Fruit fly (Drosophila melanogaster) whole organism, embryonic: ENCODE measurements around the gene mst.
A peak's percentile ranks its signal among the peaks of the same experiment; 100 is the strongest.

Source experiments
- Blimp-1 ChIP-seq: fragments of 200-800 bp; sonication (Bioruptor generic); optimal IDR thresholded peaks from 3 replicates; lab custom pipeline; 2018; ENCODE audit warnings: missing biosample characterization, missing genetic modification characterization, mild to moderate bottlenecking, moderate library complexity, missing genetic modification reagents
- CG11696 ChIP-seq: fragments of 200-800 bp; sonication (Bioruptor generic); IDR thresholded peaks from 2 replicates; pipeline ENCODE4 v1.3.6; 2022; ENCODE audit warnings: missing biosample characterization, missing genetic modification characterization
- CG12219 ChIP-seq: fragments of 200-800 bp; sonication (Bioruptor generic); optimal IDR thresholded peaks from 3 replicates; lab custom pipeline; 2018; ENCODE audit warnings: missing biosample characterization, mild to moderate bottlenecking, missing genetic modification characterization
- CG12236 ChIP-seq: fragments of 200-800 bp; sonication (Bioruptor generic); optimal IDR thresholded peaks from 2 replicates; lab custom pipeline; 2016; ENCODE audit warnings: missing biosample characterization, missing genetic modification characterization
- CG13287 ChIP-seq: fragments of 200-800 bp; sonication (Bioruptor generic); IDR thresholded peaks from 2 replicates; pipeline ENCODE4 v1.3.6; 2022; ENCODE audit warnings: missing biosample characterization, missing genetic modification characterization; ENCODE audit not compliant: partially characterized antibody
- CG14441 ChIP-seq: fragments of 200-800 bp; sonication (Bioruptor generic); IDR thresholded peaks from 2 replicates; pipeline ENCODE4 v1.3.6; 2022; ENCODE audit warnings: missing biosample characterization, missing genetic modification characterization
- CG14667 ChIP-seq: fragments of 200-800 bp; sonication (Bioruptor generic); IDR thresholded peaks from 2 replicates; pipeline ENCODE4 v1.3.6; 2022; ENCODE audit warnings: missing biosample characterization, missing genetic modification characterization
- CG15073 ChIP-seq: fragments of 200-800 bp; sonication (Bioruptor generic); optimal IDR thresholded peaks from 2 replicates; lab custom pipeline; 2016; ENCODE audit warnings: missing biosample characterization, missing genetic modification characterization
- CG15479 ChIP-seq: fragments of 200-800 bp; sonication (Bioruptor generic); optimal IDR thresholded peaks from 3 replicates; lab custom pipeline; 2019; ENCODE audit warnings: missing biosample characterization, mild to moderate bottlenecking, missing genetic modification characterization, moderate library complexity
- CG16779 ChIP-seq: fragments of 200-800 bp; sonication (Bioruptor generic); IDR thresholded peaks from 2 replicates; pipeline ENCODE4 v1.3.6; 2022; ENCODE audit warnings: missing biosample characterization, missing genetic modification characterization
- CG1792 ChIP-seq: fragments of 200-800 bp; sonication (Bioruptor generic); optimal IDR thresholded peaks from 2 replicates; lab custom pipeline; 2016; ENCODE audit warnings: missing biosample characterization, missing genetic modification characterization
- CG30020 ChIP-seq: fragments of 200-800 bp; optimal IDR thresholded peaks from 2 replicates; lab custom pipeline; 2019; ENCODE audit warnings: missing biosample characterization, mild to moderate bottlenecking, missing genetic modification characterization, moderate library complexity
- CG31224 ChIP-seq: fragments of 200-800 bp; sonication (Bioruptor generic); IDR thresholded peaks from 2 replicates; pipeline ENCODE4 v1.3.6; 2022; ENCODE audit warnings: missing biosample characterization, missing genetic modification characterization
- CG31388 ChIP-seq: fragments of 200-800 bp; sonication (Bioruptor generic); optimal IDR thresholded peaks from 2 replicates; lab custom pipeline; 2016; ENCODE audit warnings: missing biosample characterization, missing genetic modification characterization
- CG43689 ChIP-seq: fragments of 200-800 bp; sonication (Bioruptor generic); IDR thresholded peaks from 2 replicates; pipeline ENCODE4 v1.3.6; 2022; ENCODE audit warnings: missing biosample characterization, missing genetic modification characterization
- CG5953 ChIP-seq: fragments of 200-800 bp; sonication (Bioruptor generic); IDR thresholded peaks from 2 replicates; pipeline ENCODE4 v1.3.6; 2022; ENCODE audit warnings: missing biosample characterization, missing genetic modification characterization
- CG6683 ChIP-seq: fragments of 200-800 bp; sonication (Bioruptor generic); optimal IDR thresholded peaks from 2 replicates; lab custom pipeline; 2017; ENCODE audit warnings: missing biosample characterization, mild to moderate bottlenecking, missing genetic modification characterization, missing genetic modification reagents
- CG7745 ChIP-seq: fragments of 200-800 bp; sonication (Bioruptor generic); optimal IDR thresholded peaks from 2 replicates; lab custom pipeline; 2018; ENCODE audit warnings: missing biosample characterization, mild to moderate bottlenecking, missing genetic modification characterization, moderate library complexity
- CG8281 ChIP-seq: fragments of 200-800 bp; sonication (Bioruptor generic); optimal IDR thresholded peaks from 2 replicates; lab custom pipeline; 2018; ENCODE audit warnings: missing biosample characterization, mild to moderate bottlenecking, missing genetic modification characterization, moderate library complexity
- CG8478 ChIP-seq: fragments of >200 bp; optimal IDR thresholded peaks from 2 replicates; lab custom pipeline; 2018
- CHES-1-like ChIP-seq: fragments of 200-800 bp; sonication (Bioruptor generic); optimal IDR thresholded peaks from 2 replicates; lab custom pipeline; 2016; ENCODE audit warnings: missing biosample characterization, missing genetic modification characterization
- CTCF ChIP-seq: fragments of 200-800 bp; sonication (Bioruptor generic); optimal IDR thresholded peaks from 2 replicates; lab custom pipeline; 2017; ENCODE audit warnings: missing biosample characterization, mild to moderate bottlenecking, missing genetic modification characterization, moderate library complexity
- Dip3 ChIP-seq: fragments of 200-800 bp; sonication (Bioruptor generic); optimal IDR thresholded peaks from 3 replicates; lab custom pipeline; 2016; ENCODE audit warnings: missing biosample characterization, missing genetic modification characterization
- H15 ChIP-seq: fragments of 200-800 bp; sonication (Bioruptor generic); IDR thresholded peaks from 3 replicates; pipeline ENCODE4 v1.3.6; 2022; ENCODE audit warnings: missing biosample characterization, missing genetic modification characterization
- Hand ChIP-seq: fragments of 200-800 bp; sonication (Bioruptor generic); optimal IDR thresholded peaks from 2 replicates; lab custom pipeline; 2017; ENCODE audit warnings: mild to moderate bottlenecking, missing biosample characterization, missing genetic modification reagents, missing genetic modification characterization
- HmgD ChIP-seq: fragments of 200-800 bp; sonication (Bioruptor generic); optimal IDR thresholded peaks from 3 replicates; lab custom pipeline; 2016; ENCODE audit warnings: missing biosample characterization, missing genetic modification characterization
- Kr ChIP-seq: fragments of 200-800 bp; sonication (Bioruptor generic); optimal IDR thresholded peaks from 2 replicates; lab custom pipeline; 2017; ENCODE audit warnings: missing biosample characterization, mild to moderate bottlenecking, missing genetic modification characterization
- Lhr ChIP-seq: fragments of 200-800 bp; sonication (Bioruptor generic); optimal IDR thresholded peaks from 3 replicates; lab custom pipeline; 2017; ENCODE audit warnings: mild to moderate bottlenecking, missing biosample characterization, missing genetic modification reagents, missing genetic modification characterization
- Med ChIP-seq: fragments of 200-800 bp; sonication (Bioruptor generic); peaks from one replicate; lab custom pipeline; 2016; ENCODE audit warnings: missing biosample characterization, missing genetic modification characterization, mild to moderate bottlenecking, inconsistent platforms, moderate library complexity
- Side ChIP-seq: fragments of 200-800 bp; sonication (Bioruptor generic); optimal IDR thresholded peaks from 2 replicates; lab custom pipeline; 2016; ENCODE audit warnings: missing biosample characterization, missing genetic modification characterization
- Sox102F ChIP-seq: fragments of 200-800 bp; sonication (Bioruptor generic); optimal IDR thresholded peaks from 2 replicates; lab custom pipeline; 2018; ENCODE audit warnings: missing biosample characterization, mild to moderate bottlenecking, missing genetic modification characterization, moderate library complexity
- amos ChIP-seq: fragments of 200-800 bp; sonication (Bioruptor generic); IDR thresholded peaks from 2 replicates; pipeline ENCODE4 v1.3.6; 2022; ENCODE audit warnings: missing biosample characterization, missing genetic modification characterization; ENCODE audit not compliant: partially characterized antibody
- ase ChIP-seq: fragments of 200-800 bp; sonication (Bioruptor generic); IDR thresholded peaks from 3 replicates; pipeline ENCODE4 v1.3.6; 2022; ENCODE audit warnings: missing biosample characterization, missing genetic modification characterization
- cato ChIP-seq: fragments of 200-800 bp; sonication (Bioruptor generic); optimal IDR thresholded peaks from 2 replicates; lab custom pipeline; 2016; ENCODE audit warnings: missing biosample characterization, missing genetic modification characterization, borderline replicate concordance
- chinmo ChIP-seq: fragments of 200-800 bp; sonication (Bioruptor generic); IDR thresholded peaks from 4 replicates; pipeline ENCODE4 v1.3.6; 2022; ENCODE audit warnings: missing biosample characterization, missing genetic modification characterization; ENCODE audit not compliant: partially characterized antibody
- fd96Cb ChIP-seq: fragments of 200-800 bp; sonication (Bioruptor generic); optimal IDR thresholded peaks from 2 replicates; lab custom pipeline; 2018; ENCODE audit warnings: missing biosample characterization, mild to moderate bottlenecking, missing genetic modification characterization, moderate library complexity
- gem ChIP-seq: fragments of 200-800 bp; sonication (Bioruptor generic); optimal IDR thresholded peaks from 2 replicates; lab custom pipeline; 2019; ENCODE audit warnings: missing biosample characterization, mild to moderate bottlenecking, missing genetic modification characterization, moderate library complexity
- kay ChIP-seq: fragments of 200-800 bp; sonication (Bioruptor generic); optimal IDR thresholded peaks from 2 replicates; lab custom pipeline; 2016; ENCODE audit warnings: missing biosample characterization, missing genetic modification characterization
- mam ChIP-seq: fragments of 200-800 bp; sonication (Bioruptor generic); optimal IDR thresholded peaks from 3 replicates; lab custom pipeline; 2016; ENCODE audit warnings: missing biosample characterization, missing genetic modification characterization
- pb ChIP-seq: fragments of 200-800 bp; sonication (Bioruptor generic); optimal IDR thresholded peaks from 3 replicates; lab custom pipeline; 2016; ENCODE audit warnings: missing biosample characterization, missing genetic modification characterization
- pros ChIP-seq: fragments of 200-800 bp; sonication (Bioruptor generic); optimal IDR thresholded peaks from 3 replicates; lab custom pipeline; 2019; ENCODE audit warnings: missing biosample characterization, mild to moderate bottlenecking, missing genetic modification characterization, moderate library complexity
- run ChIP-seq: fragments of 200-800 bp; sonication (Bioruptor generic); optimal IDR thresholded peaks from 3 replicates; lab custom pipeline; 2018; ENCODE audit warnings: missing biosample characterization, mild to moderate bottlenecking, missing genetic modification characterization
- sd ChIP-seq: fragments of 200-800 bp; sonication (Bioruptor generic); optimal IDR thresholded peaks from 3 replicates; lab custom pipeline; 2018; ENCODE audit warnings: missing biosample characterization, mild to moderate bottlenecking, missing genetic modification characterization, moderate library complexity
- seq ChIP-seq: fragments of 200-800 bp; sonication (Bioruptor generic); IDR thresholded peaks from 2 replicates; pipeline ENCODE4 v1.3.6; 2022; ENCODE audit warnings: missing biosample characterization, missing genetic modification characterization
- shn ChIP-seq: fragments of 200-800 bp; sonication (Bioruptor generic); optimal IDR thresholded peaks from 3 replicates; lab custom pipeline; 2016; ENCODE audit warnings: missing biosample characterization, missing genetic modification characterization
- tin ChIP-seq: fragments of 200-800 bp; sonication (Bioruptor generic); optimal IDR thresholded peaks from 3 replicates; lab custom pipeline; 2016; ENCODE audit warnings: missing biosample characterization, missing genetic modification characterization
- tio ChIP-seq: fragments of 200-800 bp; sonication (Bioruptor generic); optimal IDR thresholded peaks from 2 replicates; lab custom pipeline; 2017; ENCODE audit warnings: missing biosample characterization, missing genetic modification characterization, inconsistent platforms
- toy ChIP-seq: fragments of 200-800 bp; sonication (Bioruptor generic); IDR thresholded peaks from 2 replicates; pipeline ENCODE4 v1.3.6; 2022; ENCODE audit warnings: missing biosample characterization, missing genetic modification characterization
- tup ChIP-seq: fragments of 200-800 bp; sonication (Bioruptor generic); optimal IDR thresholded peaks from 2 replicates; lab custom pipeline; 2016; ENCODE audit warnings: missing biosample characterization, mild to moderate bottlenecking, missing genetic modification characterization, moderate library complexity
- twi ChIP-seq: fragments of 200-800 bp; optimal IDR thresholded peaks from 2 replicates; lab custom pipeline; 2019; ENCODE audit warnings: missing biosample characterization, mild to moderate bottlenecking, missing genetic modification characterization, moderate library complexity
- wor ChIP-seq: fragments of 200-800 bp; sonication (Bioruptor generic); IDR thresholded peaks from 2 replicates; pipeline ENCODE4 v1.3.6; 2022; ENCODE audit warnings: missing biosample characterization, missing genetic modification characterization
- yki ChIP-seq: fragments of >200 bp; optimal IDR thresholded peaks from 3 replicates; lab custom pipeline; 2018
- z ChIP-seq: fragments of 200-800 bp; sonication (Bioruptor generic); IDR thresholded peaks from 3 replicates; pipeline ENCODE4 v1.3.6; 2022; ENCODE audit warnings: missing biosample characterization, missing genetic modification characterization

mst gene

dm6 chrX:21345036-21345500 lies 43.7 kb upstream of the mst start, which contains the start of gene dod (continued):
- TF ChIP-seq CG16779 (GFP tag; lab: Robert Waterston, UW) (no peak), twi (tag; lab: Kevin White, UChicago) (no peak), kay (GFP tag; lab: Kevin White, UChicago) (peak; percentile 1), CG15479 (GFP tag; lab: Kevin White, UChicago) (no peak), fd96Cb (no peak), CG43689 (GFP tag; lab: Robert Waterston, UW) (no peak), CG5953 (no peak), CG31224 (GFP tag; lab: Robert Waterston, UW) (no peak), Med (GFP tag; lab: Kevin White, UChicago) (peak; percentile 88), Blimp-1 (GFP tag; lab: Kevin White, UChicago) (no peak), CG12236 (GFP tag; lab: Kevin White, UChicago) (no peak), chinmo (GFP tag; lab: Robert Waterston, UW) (peak; percentile 73; the same call in 1 of the 4 replicates), CG8478 (lab: Kevin White, UChicago) (no peak), CG14441 (GFP tag; lab: Robert Waterston, UW) (peak; percentile 37; the same call in 1 of the 2 replicates), sd (tag; lab: Kevin White, UChicago) (peak; percentile 93), CG30020 (tag; lab: Kevin White, UChicago) (peak; percentile 7), z (GFP tag; lab: Robert Waterston, UW) (no peak), CG15073 (GFP tag; lab: Kevin White, UChicago) (no peak), pb (no peak), pros (GFP tag; lab: Kevin White, UChicago) (no peak), Dip3 (peak; percentile 32), CG11696 (GFP tag; lab: Robert Waterston, UW) (peak; percentile 99), mam (GFP tag; lab: Kevin White, UChicago) (peak; percentile 62), CG13287 (peak; percentile 86), CG12219 (peak; percentile 37), amos (GFP tag; lab: Robert Waterston, UW) (peak; percentile 87), CG7745 (no peak), Sox102F (GFP tag; lab: Kevin White, UChicago) (no peak), Hand (no peak), H15 (no peak), wor (GFP tag; lab: Robert Waterston, UW) (no peak), Lhr (GFP tag; lab: Kevin White, UChicago) (peak; percentile 74), CTCF (GFP tag; lab: Kevin White, UChicago) (peak; percentile 60), Side (GFP tag; lab: Kevin White, UChicago) (peak; percentile 20), yki (no peak), toy (GFP tag; lab: Robert Waterston, UW) (no peak), CHES-1-like (peak; percentile 69), Kr (no peak), run (tag; lab: Kevin White, UChicago) (peak; percentile 29), seq (GFP tag; lab: Robert Waterston, UW) (no peak; the same call in 1 of the 2 replicates), CG14667 (GFP tag; lab: Robert Waterston, UW) (no peak), shn (peak; percentile 57), CG6683 (GFP tag; lab: Kevin White, UChicago) (peak; percentile 7), CG8281 (tag; lab: Kevin White, UChicago) (no peak), ase (GFP tag; lab: Robert Waterston, UW) (no peak), tio (GFP tag; lab: Kevin White, UChicago) (no peak), CG1792 (peak; percentile 25), CG31388 (no peak), gem (peak; percentile 66), tup (GFP tag; lab: Kevin White, UChicago) (no peak), tin (GFP tag; lab: Kevin White, UChicago) (peak; percentile 44), HmgD (peak; percentile 58), cato (GFP tag; lab: Kevin White, UChicago) (no peak)
